Worm (Caenorhabditis elegans) whole organism, mixed stage, embryonic: ENCODE results near the gene ZK682.7.

Experiments
- drap-1 ChIP-seq: fragments of 200-800 bp; sonication (Bioruptor generic); optimal IDR thresholded peaks from 3 replicates; lab custom pipeline; 2018; ENCODE audit warnings: mild to moderate bottlenecking, missing genetic modification characterization, missing compliant biosample characterization
- lin-13 ChIP-seq: fragments of 150-350 bp; optimal IDR thresholded peaks from 2 replicates; lab custom pipeline; 2014; ENCODE audit warnings: missing biosample characterization, missing genetic modification characterization

ce11 chrV:9316970-9317369 lies 25.0 kb upstream of the ZK682.7 start:
- TF ChIP-seq lin-13 (tag; lab: Kevin White, UChicago) (no peak), drap-1 (GFP tag; lab: Kevin White, UChicago) (no peak)
